Worm (Caenorhabditis elegans): ENCODE measurements around the gene gba-4.

ce11 chrIV:5396769-5397168, 46.1 kb upstream of the gba-4 start, which contains the start of gene ZK616.3:
- TF ChIP-seq mls-2 (tag; optimal IDR thresholded peaks at IDR 0.05) (no peak), blmp-1 (tag; optimal IDR thresholded peaks at IDR 0.05) (no peak), sptf-1 (tag; optimal IDR thresholded peaks at IDR 0.05) (no peak), snpc-4 (tag; optimal IDR thresholded peaks at IDR 0.05) (no peak), ceh-43 (GFP tag; optimal IDR thresholded peaks at IDR 0.05) (no peak), lsy-2 (tag; optimal IDR thresholded peaks at IDR 0.05) (no peak), elt-3 (tag; optimal IDR thresholded peaks at IDR 0.05) (no peak), pha-4 (tag; optimal IDR thresholded peaks at IDR 0.05) (no peak), mep-1 (tag; optimal IDR thresholded peaks at IDR 0.05) (no peak), elt-1 (tag; optimal IDR thresholded peaks at IDR 0.05; ENCODE audit: borderline replicate concordance, insufficient read depth) (no peak)

Data from whole organism, mixed stage, embryonic.